Worm (Caenorhabditis elegans) whole organism, L4/young adult: Measurements from ENCODE around the gene T01C3.2.

Experiments
- W03F9.2 ChIP-seq: fragments of 150-350 bp; optimal IDR thresholded peaks from 2 replicates; lab custom pipeline; 2014; ENCODE audit warnings: missing biosample characterization, missing genetic modification characterization
- dao-5 ChIP-seq: sonication (generic microtip); optimal IDR thresholded peaks from 2 replicates; lab custom pipeline; 2016; ENCODE audit warnings: missing genotype, missing genetic modification characterization, moderate library complexity, missing compliant biosample characterization
- him-1 ChIP-seq: sonication (generic microtip); optimal IDR thresholded peaks from 2 replicates; lab custom pipeline; 2016; ENCODE audit warnings: missing genotype, missing genetic modification reagents, missing genetic modification characterization, missing compliant biosample characterization

ce11 chrV:15004800-15005199 lies 13.8 kb downstream of the T01C3.2 start, which contains the start of gene hrde-2:
- TF ChIP-seq dao-5 (tag; lab: Kevin White, UChicago): no peak
- no peak for TF ChIP-seq him-1
- no peak for TF ChIP-seq W03F9.2 (tag; lab: Kevin White, UChicago)
